Worm (Caenorhabditis elegans) whole organism, early embryonic: Measurements from ENCODE around the gene Y39G8B.1.

Source experiments
- B0310.2 ChIP-seq: sonication (generic microtip); optimal IDR thresholded peaks from 2 replicates; lab custom pipeline; 2016; ENCODE audit warnings: mild to moderate bottlenecking, missing genetic modification characterization, missing compliant biosample characterization
- F13C5.2 ChIP-seq: sonication (generic microtip); optimal IDR thresholded peaks from 2 replicates; lab custom pipeline; 2017; ENCODE audit warnings: mild to moderate bottlenecking, missing genetic modification characterization, inconsistent platforms, missing compliant biosample characterization
- aly-1 ChIP-seq: sonication (generic microtip); optimal IDR thresholded peaks from 2 replicates; lab custom pipeline; 2016; ENCODE audit warnings: missing genetic modification characterization, missing compliant biosample characterization
- ama-1 ChIP-seq: fragments of 150-350 bp; optimal IDR thresholded peaks from 2 replicates; lab custom pipeline; 2014
- ceh-13 ChIP-seq: fragments of 200-800 bp; sonication (Bioruptor generic); optimal IDR thresholded peaks from 2 replicates; lab custom pipeline; 2018; ENCODE audit warnings: mild to moderate bottlenecking, missing genetic modification characterization, missing compliant biosample characterization
- ceh-36 ChIP-seq: sonication (generic microtip); optimal IDR thresholded peaks from 2 replicates; lab custom pipeline; 2016; ENCODE audit warnings: missing genetic modification characterization, inconsistent platforms, missing compliant biosample characterization
- ets-7 ChIP-seq: sonication (generic microtip); optimal IDR thresholded peaks from 2 replicates; lab custom pipeline; 2016; ENCODE audit warnings: missing genotype, missing genetic modification characterization, missing compliant biosample characterization
- flt-1 ChIP-seq: fragments of 200-800 bp; sonication (Bioruptor generic); IDR thresholded peaks from 2 replicates; pipeline ENCODE4 v1.3.6; 2022; ENCODE audit warnings: missing genetic modification characterization, missing compliant biosample characterization
- hmbx-1 ChIP-seq: sonication (generic microtip); optimal IDR thresholded peaks from 2 replicates; lab custom pipeline; 2016; ENCODE audit warnings: mild to moderate bottlenecking, missing genetic modification characterization, missing compliant biosample characterization
- hmg-4 ChIP-seq: fragments of 200-800 bp; sonication (Bioruptor generic); optimal IDR thresholded peaks from 2 replicates; lab custom pipeline; 2018; ENCODE audit warnings: mild to moderate bottlenecking, missing genetic modification characterization, missing compliant biosample characterization
- hnd-1 ChIP-seq: sonication (generic microtip); optimal IDR thresholded peaks from 2 replicates; lab custom pipeline; 2016; ENCODE audit warnings: missing genetic modification characterization, missing compliant biosample characterization
- pes-1 ChIP-seq: fragments of 200-800 bp; sonication (Bioruptor generic); IDR thresholded peaks from 2 replicates; pipeline ENCODE4 v1.3.6; 2022; ENCODE audit warnings: missing genetic modification reagents, missing genetic modification characterization, missing compliant biosample characterization
- scrt-1 ChIP-seq: fragments of 200-800 bp; sonication (Bioruptor generic); IDR thresholded peaks from 2 replicates; pipeline ENCODE4 v1.3.6; 2022; ENCODE audit warnings: missing genetic modification characterization, missing compliant biosample characterization
- sea-1 ChIP-seq: fragments of 200-800 bp; sonication (Bioruptor generic); conservative IDR thresholded peaks from 2 replicates; pipeline ENCODE4 v1.3.6; 2022; ENCODE audit warnings: missing genetic modification characterization, missing compliant biosample characterization
- tbx-11 ChIP-seq: fragments of 200-800 bp; sonication (Bioruptor generic); IDR thresholded peaks from 2 replicates; pipeline ENCODE4 v1.3.6; 2022; ENCODE audit warnings: missing genetic modification characterization, missing compliant biosample characterization
- tbx-37 ChIP-seq: fragments of 200-800 bp; sonication (Bioruptor generic); conservative IDR thresholded peaks from 2 replicates; pipeline ENCODE4 v1.3.6; 2022; ENCODE audit warnings: missing genetic modification reagents, missing genetic modification characterization, missing compliant biosample characterization
- tra-4 ChIP-seq: sonication (generic microtip); optimal IDR thresholded peaks from 2 replicates; lab custom pipeline; 2017; ENCODE audit warnings: missing genetic modification characterization, missing compliant biosample characterization

Gene Y39G8B.1

DNA sequence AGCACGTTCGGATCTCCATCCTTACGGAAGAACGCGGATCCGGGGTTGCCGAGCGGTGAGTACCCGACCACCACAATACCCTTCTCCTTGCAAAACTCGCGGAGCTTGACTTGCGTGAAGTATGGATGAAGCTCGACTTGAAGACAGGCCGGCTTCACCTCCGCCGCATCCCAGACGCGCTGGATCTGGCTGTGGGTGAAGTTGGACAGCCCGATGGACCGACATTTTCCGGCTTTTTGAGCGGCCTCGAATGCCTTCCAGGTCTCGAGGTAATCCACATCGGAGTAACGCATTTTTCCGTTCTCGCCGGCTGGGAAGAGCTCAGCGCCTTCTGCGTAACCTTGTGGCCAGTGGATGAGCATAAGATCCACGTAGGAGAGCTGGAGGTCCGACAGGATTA is 1.4 kb downstream of the Y39G8B.1 start:
- TF ChIP-seq tbx-37 (GFP tag; lab: Robert Waterston, UW) (no peak), ets-7 (no peak), sea-1 (GFP tag; lab: Robert Waterston, UW) (no peak), hmg-4 (GFP tag; lab: Kevin White, UChicago) (no peak), tra-4 (tag; lab: Kevin White, UChicago) (no peak), ama-1 (lab: Kevin White, UChicago) (no peak), pes-1 (GFP tag; lab: Robert Waterston, UW) (no peak), flt-1 (GFP tag; lab: Robert Waterston, UW) (no peak), B0310.2 (tag; lab: Kevin White, UChicago) (no peak), ceh-36 (no peak), F13C5.2 (tag; lab: Kevin White, UChicago) (no peak), scrt-1 (GFP tag; lab: Robert Waterston, UW) (no peak)

DNA sequence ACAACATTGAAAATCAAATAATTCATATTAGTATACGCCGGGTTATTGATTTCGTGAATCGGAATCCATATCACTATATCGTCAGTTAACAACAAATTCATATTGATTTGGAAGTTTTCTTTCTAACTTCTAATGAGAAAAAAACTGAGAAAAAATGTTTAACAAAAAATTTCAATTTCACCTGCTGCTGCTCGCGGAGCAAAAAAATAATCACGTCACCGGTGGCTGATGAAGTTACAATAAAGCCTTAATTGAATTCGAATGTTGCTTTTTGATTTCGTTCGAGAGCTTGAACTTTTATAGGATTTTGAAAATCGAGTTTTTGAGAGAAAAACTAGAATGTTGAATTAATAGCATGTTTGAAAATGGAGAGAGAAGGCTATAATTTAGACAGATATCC is 4.6 kb downstream of the Y39G8B.1 start, which contains the start of gene sre-43:
Gene sre-43 (minus strand): TSS at position 101 of the 400 bp plus-strand sequence.
- TF ChIP-seq F13C5.2 (tag; lab: Kevin White, UChicago) (no peak), flt-1 (GFP tag; lab: Robert Waterston, UW) (no peak), tbx-37 (GFP tag; lab: Robert Waterston, UW) (no peak), ceh-36 (no peak), ets-7 (no peak), tra-4 (tag; lab: Kevin White, UChicago) (no peak), ama-1 (lab: Kevin White, UChicago) (no peak), hmg-4 (GFP tag; lab: Kevin White, UChicago) (no peak), sea-1 (GFP tag; lab: Robert Waterston, UW) (no peak), hmbx-1 (tag; lab: Kevin White, UChicago) (no peak), tbx-11 (GFP tag; lab: Robert Waterston, UW) (no peak), hnd-1 (tag; lab: Kevin White, UChicago) (no peak), pes-1 (GFP tag; lab: Robert Waterston, UW) (no peak), aly-1 (tag; lab: Kevin White, UChicago) (no peak)

DNA sequence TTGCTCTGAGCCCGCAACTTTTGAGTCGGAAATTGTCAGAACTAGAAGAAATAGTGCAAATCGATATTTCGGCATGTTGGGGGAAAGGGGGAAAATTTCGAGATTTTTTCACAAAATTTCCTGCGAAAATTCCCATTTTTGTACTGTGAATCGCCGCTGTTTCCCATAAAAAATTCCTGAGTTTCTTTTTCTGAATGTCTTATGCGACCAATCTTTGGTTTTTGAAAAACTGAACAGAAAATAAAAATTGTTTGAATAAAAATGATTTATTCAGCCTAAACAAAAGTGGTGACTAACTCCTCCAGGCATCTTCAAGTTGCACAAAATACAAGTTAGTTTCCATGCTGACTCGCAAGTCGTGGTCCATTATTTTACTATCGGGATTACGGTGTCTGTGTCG is 7.4 kb downstream of the Y39G8B.1 start, which contains the start of gene W07G1.7:
Gene W07G1.7 (minus strand): TSS at position 101 of the 400 bp plus-strand sequence.
- TF ChIP-seq pes-1 (GFP tag; lab: Robert Waterston, UW), result no peak
- no peak for TF ChIP-seq ets-7
- TF ChIP-seq tbx-37 (GFP tag; lab: Robert Waterston, UW), result no peak
- no peak for TF ChIP-seq sea-1 (GFP tag; lab: Robert Waterston, UW)
- TF ChIP-seq aly-1 (tag; lab: Kevin White, UChicago), result no peak
- no peak for TF ChIP-seq tbx-11 (GFP tag; lab: Robert Waterston, UW)
- TF ChIP-seq hnd-1 (tag; lab: Kevin White, UChicago), result no peak
- no peak for TF ChIP-seq F13C5.2 (tag; lab: Kevin White, UChicago)

DNA sequence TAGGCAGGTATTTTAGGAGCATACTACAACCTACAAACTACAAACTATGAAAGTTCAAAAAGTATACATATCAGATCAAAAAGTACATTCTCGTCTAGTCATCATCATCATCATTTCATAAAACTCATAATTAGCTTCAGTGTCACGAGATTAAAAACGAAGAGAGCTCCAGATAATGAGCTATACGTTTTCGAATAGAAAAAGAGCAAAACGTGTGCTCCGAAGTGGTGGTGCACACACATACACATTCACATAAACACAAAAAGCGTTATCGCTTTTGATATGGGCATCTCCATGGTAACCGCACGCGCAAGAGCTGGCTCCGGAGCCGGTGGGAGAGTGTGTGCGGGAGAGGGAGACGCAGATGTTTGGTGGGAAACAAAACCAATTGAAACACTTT is 9.3 kb downstream of the Y39G8B.1 start:
- no peak for TF ChIP-seq tbx-37 (GFP tag; lab: Robert Waterston, UW)
- no peak for TF ChIP-seq B0310.2 (tag; lab: Kevin White, UChicago)
- no peak for TF ChIP-seq pes-1 (GFP tag; lab: Robert Waterston, UW)
- TF ChIP-seq aly-1 (tag; lab: Kevin White, UChicago), result no peak
- no peak for TF ChIP-seq scrt-1 (GFP tag; lab: Robert Waterston, UW)
- TF ChIP-seq ama-1 (lab: Kevin White, UChicago), result no peak
- no peak for TF ChIP-seq sea-1 (GFP tag; lab: Robert Waterston, UW)
- no peak for TF ChIP-seq hnd-1 (tag; lab: Kevin White, UChicago)

DNA sequence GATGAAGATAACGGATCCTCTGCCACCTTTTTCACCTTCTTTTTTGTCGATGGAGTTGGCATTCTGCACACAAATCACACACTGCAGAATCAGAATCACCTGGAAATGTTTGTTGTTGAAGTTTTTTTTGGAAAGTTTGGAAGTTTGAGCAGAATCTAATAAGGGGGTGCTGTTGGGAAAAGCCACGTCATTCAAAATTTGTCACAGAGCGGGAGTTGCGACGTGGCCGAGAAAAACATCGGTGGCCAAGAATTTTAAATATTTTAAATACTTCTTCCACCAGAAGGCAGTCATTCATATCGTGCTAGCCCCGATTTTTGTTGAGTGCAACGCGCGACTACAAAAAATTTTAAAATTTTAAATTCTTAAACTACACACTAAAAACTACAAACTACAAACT is 11.3 kb downstream of the Y39G8B.1 start, which contains the start of gene rpi-1:
Gene rpi-1 (minus strand): TSS at position 101 of the 400 bp plus-strand sequence.
- no peak for TF ChIP-seq ets-7
- TF ChIP-seq tbx-11 (GFP tag; lab: Robert Waterston, UW), result no peak
- no peak for TF ChIP-seq hnd-1 (tag; lab: Kevin White, UChicago)
- TF ChIP-seq flt-1 (GFP tag; lab: Robert Waterston, UW), result no peak
- TF ChIP-seq F13C5.2 (tag; lab: Kevin White, UChicago), result no peak
- TF ChIP-seq ama-1 (lab: Kevin White, UChicago), result no peak
- TF ChIP-seq hmbx-1 (tag; lab: Kevin White, UChicago), result no peak
- TF ChIP-seq hmg-4 (GFP tag; lab: Kevin White, UChicago), result no peak
- no peak for TF ChIP-seq tbx-37 (GFP tag; lab: Robert Waterston, UW)
- no peak for TF ChIP-seq ceh-36
- no peak for TF ChIP-seq tra-4 (tag; lab: Kevin White, UChicago)
- TF ChIP-seq ceh-13, result no peak
- no peak for TF ChIP-seq pes-1 (GFP tag; lab: Robert Waterston, UW)
- TF ChIP-seq sea-1 (GFP tag; lab: Robert Waterston, UW), result no peak
- no peak for TF ChIP-seq B0310.2 (tag; lab: Kevin White, UChicago)
- no peak for TF ChIP-seq scrt-1 (GFP tag; lab: Robert Waterston, UW)
- no peak for TF ChIP-seq aly-1 (tag; lab: Kevin White, UChicago)

DNA sequence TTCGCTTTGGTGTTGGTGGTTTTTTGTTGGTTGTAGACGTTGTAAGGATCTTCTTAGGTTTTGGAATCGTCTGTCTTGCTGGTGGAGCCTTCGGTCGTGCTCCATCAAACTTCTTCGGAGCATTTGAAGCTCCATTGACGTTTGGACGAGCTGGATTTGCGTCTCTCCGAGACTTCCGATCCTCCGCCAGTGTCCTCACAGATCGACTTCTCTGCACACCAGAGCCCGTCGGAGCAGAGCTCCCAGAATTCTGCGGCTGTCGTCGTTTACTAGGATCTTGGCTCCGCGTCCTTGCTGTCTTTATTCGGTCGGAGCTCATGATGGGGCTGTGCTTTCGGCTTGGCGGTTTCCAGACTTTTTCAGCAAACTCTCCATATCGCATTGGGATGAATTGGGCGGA is 12.0 kb downstream of the Y39G8B.1 start:
- no peak for TF ChIP-seq ets-7

DNA sequence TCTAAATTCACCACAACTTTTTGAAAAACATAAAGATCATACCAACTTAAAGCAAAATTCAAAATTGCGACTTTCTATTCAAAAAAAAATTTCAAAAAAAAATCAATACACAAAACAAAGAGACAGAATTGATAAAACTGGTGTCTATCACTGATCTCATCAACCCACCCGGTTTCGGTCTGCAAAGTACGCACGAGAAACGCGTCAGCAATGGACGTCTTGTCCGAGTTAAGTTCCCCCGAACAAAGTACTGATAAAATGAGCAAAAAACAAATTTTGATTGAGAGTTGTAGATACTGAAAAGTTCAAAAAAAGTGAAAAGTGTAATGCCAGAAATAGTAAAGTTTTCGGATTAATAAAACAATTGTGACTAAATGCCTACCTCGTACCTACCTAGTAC is 15.3 kb downstream of the Y39G8B.1 start:
- TF ChIP-seq hmg-4 (GFP tag; lab: Kevin White, UChicago) (no peak), ceh-13 (no peak), ets-7 (no peak), hnd-1 (tag; lab: Kevin White, UChicago) (no peak), tbx-37 (GFP tag; lab: Robert Waterston, UW) (no peak), tbx-11 (GFP tag; lab: Robert Waterston, UW) (no peak), ceh-36 (no peak), hmbx-1 (tag; lab: Kevin White, UChicago) (no peak), B0310.2 (tag; lab: Kevin White, UChicago) (no peak), ama-1 (lab: Kevin White, UChicago) (no peak), F13C5.2 (tag; lab: Kevin White, UChicago) (no peak), flt-1 (GFP tag; lab: Robert Waterston, UW) (no peak), sea-1 (GFP tag; lab: Robert Waterston, UW) (no peak), pes-1 (GFP tag; lab: Robert Waterston, UW) (no peak)
